Worm (Caenorhabditis elegans): ENCODE data around the gene nhr-248.

nhr-248 gene

ce11 chrV:17082718-17083117 lies 21.7 kb downstream of the nhr-248 start, which contains the start of gene T05E12.9:
Gene T05E12.9, minus strand, starts transcription at chrV:17082818.
- TF ChIP-seq mab-5 (tag; optimal IDR thresholded peaks at IDR 0.05): no peak
- TF ChIP-seq ham-2 (GFP tag; optimal IDR thresholded peaks at IDR 0.05): no peak
- TF ChIP-seq nhr-237 (tag; optimal IDR thresholded peaks at IDR 0.05): no peak
- no peak for TF ChIP-seq M03D4.4 (tag; optimal IDR thresholded peaks at IDR 0.05)
- TF ChIP-seq sptf-1 (tag; optimal IDR thresholded peaks at IDR 0.05): no peak
- TF ChIP-seq lin-32 (GFP tag; optimal IDR thresholded peaks at IDR 0.05): no peak
- no peak for TF ChIP-seq snpc-4 (tag; optimal IDR thresholded peaks at IDR 0.05)
- no peak for TF ChIP-seq nhr-12 (tag; optimal IDR thresholded peaks at IDR 0.05)

ce11 chrV:17079795-17080194 lies 24.6 kb downstream of the nhr-248 start, which contains the start of gene srw-20:
Gene srw-20, minus strand, starts transcription at chrV:17079895.
- TF ChIP-seq blmp-1 (tag; optimal IDR thresholded peaks at IDR 0.05) (no peak), elt-3 (tag; optimal IDR thresholded peaks at IDR 0.05) (no peak), unc-39 (tag; optimal IDR thresholded peaks at IDR 0.05) (no peak), nhr-28 (tag; optimal IDR thresholded peaks at IDR 0.05) (no peak), nhr-2 (tag; optimal IDR thresholded peaks at IDR 0.05) (no peak), nhr-12 (tag; optimal IDR thresholded peaks at IDR 0.05) (no peak), lsy-2 (tag; optimal IDR thresholded peaks at IDR 0.05) (no peak), snpc-4 (tag; optimal IDR thresholded peaks at IDR 0.05) (no peak), zip-8 (tag; optimal IDR thresholded peaks at IDR 0.05) (no peak), elt-1 (tag; optimal IDR thresholded peaks at IDR 0.05; ENCODE audit: borderline replicate concordance, insufficient read depth) (no peak), ceh-43 (GFP tag; optimal IDR thresholded peaks at IDR 0.05) (no peak), ztf-11 (tag; optimal IDR thresholded peaks at IDR 0.05) (no peak), ceh-39 (tag; optimal IDR thresholded peaks at IDR 0.05) (no peak), flh-1 (GFP tag; optimal IDR thresholded peaks at IDR 0.05) (no peak), M03D4.4 (tag; optimal IDR thresholded peaks at IDR 0.05) (no peak)

DNA sequence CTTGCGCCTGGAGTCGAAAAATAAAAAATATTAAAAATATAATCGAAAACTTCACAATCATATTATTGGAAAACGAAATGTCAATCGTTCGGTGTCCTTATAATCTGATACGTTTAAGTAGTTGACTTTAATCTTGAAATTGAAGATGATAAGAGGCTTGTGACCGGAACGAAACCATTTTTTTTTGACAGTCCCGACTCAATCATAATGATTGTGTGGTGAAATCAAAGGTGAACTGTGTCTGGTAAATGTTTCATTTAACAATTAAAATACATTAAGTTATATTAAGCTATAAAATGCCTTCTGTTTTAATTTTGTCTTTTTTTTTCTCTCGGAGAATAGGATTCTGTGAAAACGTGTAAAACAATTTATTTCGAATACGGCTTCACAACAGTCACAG lies 26.5 kb downstream of the nhr-248 start, which contains the start of gene T05E12.3:
Gene T05E12.3, minus strand, starts transcription at position 101 of the 400 bp plus-strand sequence.
- no peak for TF ChIP-seq ceh-83 (GFP tag; optimal IDR thresholded peaks at IDR 0.05)
- TF ChIP-seq hlh-1 (tag; optimal IDR thresholded peaks at IDR 0.05): no peak
- no peak for TF ChIP-seq lin-32 (GFP tag; optimal IDR thresholded peaks at IDR 0.05)
- TF ChIP-seq snpc-4 (tag; optimal IDR thresholded peaks at IDR 0.05): no peak
- no peak for TF ChIP-seq drap-1 (GFP tag; optimal IDR thresholded peaks at IDR 0.05)
- TF ChIP-seq tbx-8 (GFP tag; optimal IDR thresholded peaks at IDR 0.05): no peak
- no peak for TF ChIP-seq mab-5 (tag; optimal IDR thresholded peaks at IDR 0.05)
- no peak for TF ChIP-seq nhr-2 (tag; optimal IDR thresholded peaks at IDR 0.05)
- TF ChIP-seq lin-13 (tag; optimal IDR thresholded peaks at IDR 0.05): no peak
- TF ChIP-seq nhr-237 (tag; optimal IDR thresholded peaks at IDR 0.05): no peak
- no peak for TF ChIP-seq ztf-11 (tag; optimal IDR thresholded peaks at IDR 0.05)
- no peak for TF ChIP-seq ces-1 (GFP tag; optimal IDR thresholded peaks at IDR 0.05)
- TF ChIP-seq unc-39 (tag; optimal IDR thresholded peaks at IDR 0.05): no peak
- TF ChIP-seq mls-2 (tag; optimal IDR thresholded peaks at IDR 0.05): no peak
- no peak for TF ChIP-seq flh-1 (GFP tag; optimal IDR thresholded peaks at IDR 0.05)

DNA sequence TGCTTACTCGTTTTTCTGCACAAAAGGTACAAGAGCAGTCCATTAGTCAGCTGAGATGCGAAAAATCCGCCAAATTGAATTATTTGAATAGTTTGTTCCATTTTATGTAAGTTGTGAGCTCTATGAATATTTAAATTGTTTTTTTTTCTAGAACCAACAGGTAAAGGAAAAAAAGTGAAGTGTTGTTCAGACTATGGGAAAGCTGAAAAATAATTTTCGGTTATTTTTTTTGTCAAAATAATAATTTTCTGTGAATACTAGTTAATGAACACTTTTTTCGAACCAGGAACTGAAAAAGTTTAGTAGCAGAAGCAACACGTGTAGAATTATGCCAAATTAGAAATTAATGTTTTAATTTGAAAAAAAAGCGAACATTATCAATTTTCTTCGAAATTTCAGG lies 28.5 kb downstream of the nhr-248 start, which contains the start of gene str-125:
Gene str-125, minus strand, starts transcription at position 101 of the 400 bp plus-strand sequence.
- TF ChIP-seq mls-2 (tag; optimal IDR thresholded peaks at IDR 0.05) (no peak), ham-2 (GFP tag; optimal IDR thresholded peaks at IDR 0.05) (no peak), flh-1 (GFP tag; optimal IDR thresholded peaks at IDR 0.05) (no peak), pha-4 (tag; optimal IDR thresholded peaks at IDR 0.05) (no peak), nhr-2 (tag; optimal IDR thresholded peaks at IDR 0.05) (no peak), lin-32 (GFP tag; optimal IDR thresholded peaks at IDR 0.05) (no peak), M03D4.4 (tag; optimal IDR thresholded peaks at IDR 0.05) (no peak)

DNA sequence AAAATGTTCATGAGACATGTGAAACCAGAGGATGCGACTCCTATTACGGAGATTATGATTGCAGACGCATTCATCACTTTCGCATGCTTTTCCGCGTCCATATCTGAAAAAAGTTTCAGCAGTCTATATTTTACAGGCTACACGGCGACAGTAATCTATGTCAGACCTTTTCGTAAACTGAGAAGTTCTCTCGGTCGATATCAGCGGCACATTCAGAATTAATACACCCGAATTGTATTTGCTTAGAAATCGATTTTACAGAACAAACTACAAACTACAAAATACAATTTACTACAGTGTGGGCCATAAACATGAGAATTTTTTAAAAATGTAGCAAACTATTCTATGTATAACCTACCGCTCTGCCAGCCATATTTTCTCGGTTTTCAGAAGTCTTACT lies 32.8 kb downstream of the nhr-248 start, which contains the start of gene srbc-14:
Gene srbc-14, minus strand, starts transcription at position 101 of the 400 bp plus-strand sequence.
- no peak for TF ChIP-seq elt-1 (tag; optimal IDR thresholded peaks at IDR 0.05; ENCODE audit: borderline replicate concordance, insufficient read depth)
- TF ChIP-seq unc-62 (GFP tag; optimal IDR thresholded peaks at IDR 0.05): no peak
- no peak for TF ChIP-seq nhr-2 (tag; optimal IDR thresholded peaks at IDR 0.05)
- no peak for TF ChIP-seq unc-39 (tag; optimal IDR thresholded peaks at IDR 0.05)
- no peak for TF ChIP-seq nhr-76 (tag; optimal IDR thresholded peaks at IDR 0.05)
- no peak for TF ChIP-seq sptf-1 (tag; optimal IDR thresholded peaks at IDR 0.05)
- TF ChIP-seq nhr-237 (tag; optimal IDR thresholded peaks at IDR 0.05): no peak
- no peak for TF ChIP-seq pha-4 (tag; optimal IDR thresholded peaks at IDR 0.05)
- TF ChIP-seq mab-5 (tag; optimal IDR thresholded peaks at IDR 0.05): no peak
- no peak for TF ChIP-seq elt-3 (tag; optimal IDR thresholded peaks at IDR 0.05)
- no peak for TF ChIP-seq blmp-1 (tag; optimal IDR thresholded peaks at IDR 0.05)
- TF ChIP-seq nhr-12 (tag; optimal IDR thresholded peaks at IDR 0.05): no peak
- no peak for TF ChIP-seq drap-1 (GFP tag; optimal IDR thresholded peaks at IDR 0.05)
- TF ChIP-seq bed-3 (GFP tag; optimal IDR thresholded peaks at IDR 0.05): no peak
- no peak for TF ChIP-seq ceh-43 (GFP tag; optimal IDR thresholded peaks at IDR 0.05)
- no peak for TF ChIP-seq unc-120 (tag; optimal IDR thresholded peaks at IDR 0.05; ENCODE audit: poor library complexity, severe bottlenecking)
- no peak for TF ChIP-seq ztf-11 (tag; optimal IDR thresholded peaks at IDR 0.05)
